Worm (Caenorhabditis elegans): ENCODE data around the gene T03F6.4.
A peak's percentile ranks its signal among the peaks of the same experiment; 100 is the strongest.

Gene T03F6.4

ce11 chrIII:13341275-13341626 is 44.7 kb upstream of the T03F6.4 start, which contains the start of gene nud-1:
Gene nud-1 (plus strand): TSS chrIII:13341527.
- TF ChIP-seq snpc-4 (tag; optimal IDR thresholded peaks at IDR 0.05) = no peak
- no peak for TF ChIP-seq R02D3.7 (tag; optimal IDR thresholded peaks at IDR 0.05)
- no peak for TF ChIP-seq fkh-10 (GFP tag; optimal IDR thresholded peaks at IDR 0.05)
- TF ChIP-seq elt-2 (tag; optimal IDR thresholded peaks at IDR 0.05) = no peak
- TF ChIP-seq ztf-4 (tag; optimal IDR thresholded peaks at IDR 0.05) = no peak
- no peak for TF ChIP-seq lin-39 (tag; optimal IDR thresholded peaks at IDR 0.05)

ce11 chrIII:13342079-13342734 is 43.7 kb upstream of the T03F6.4 start, which contains the start of gene dro-1:
Gene dro-1 (plus strand): TSS chrIII:13342684.
- no peak for TF ChIP-seq pqm-1 (tag; optimal IDR thresholded peaks at IDR 0.05)
- TF ChIP-seq aly-2 (tag; optimal IDR thresholded peaks at IDR 0.05) = no peak
- no peak for TF ChIP-seq nhr-76 (tag; optimal IDR thresholded peaks at IDR 0.05)
- TF ChIP-seq unc-39 (tag; optimal IDR thresholded peaks at IDR 0.05) = no peak
- no peak for TF ChIP-seq zag-1 (tag; optimal IDR thresholded peaks at IDR 0.05)
- no peak for TF ChIP-seq ceh-16 (tag; optimal IDR thresholded peaks at IDR 0.05)
- TF ChIP-seq nhr-23 (tag; optimal IDR thresholded peaks at IDR 0.05) = no peak

- TF ChIP-seq skn-1 (tag; optimal IDR thresholded peaks at IDR 0.05) = no peak
- no peak for TF ChIP-seq nhr-77 (tag; optimal IDR thresholded peaks at IDR 0.05)
- no peak for TF ChIP-seq fkh-10 (GFP tag; optimal IDR thresholded peaks at IDR 0.05)
- TF ChIP-seq pha-4 (tag; optimal IDR thresholded peaks at IDR 0.05) = no peak
- TF ChIP-seq nhr-237 (tag; optimal IDR thresholded peaks at IDR 0.05) = no peak
- no peak for TF ChIP-seq unc-39 (tag; optimal IDR thresholded peaks at IDR 0.05)
- TF ChIP-seq pqm-1 (tag; optimal IDR thresholded peaks at IDR 0.05) = no peak
- TF ChIP-seq ZK546.5 (tag; optimal IDR thresholded peaks at IDR 0.05) = no peak
- no peak for TF ChIP-seq ceh-16 (tag; optimal IDR thresholded peaks at IDR 0.05)
- TF ChIP-seq ceh-28 (tag; optimal IDR thresholded peaks at IDR 0.05) = no peak
- TF ChIP-seq unc-62 (GFP tag; optimal IDR thresholded peaks at IDR 0.05) = no peak
- no peak for TF ChIP-seq daf-12 (tag; optimal IDR thresholded peaks at IDR 0.05)
- no peak for TF ChIP-seq ztf-11 (tag; optimal IDR thresholded peaks at IDR 0.05)
- no peak for TF ChIP-seq elt-1 (tag; optimal IDR thresholded peaks at IDR 0.05)
- no peak for TF ChIP-seq sea-2 (GFP tag; optimal IDR thresholded peaks at IDR 0.05)
- no peak for TF ChIP-seq hmg-11 (tag; optimal IDR thresholded peaks at IDR 0.05)
- no peak for TF ChIP-seq nhr-43 (tag; optimal IDR thresholded peaks at IDR 0.05; ENCODE audit: poor library complexity, severe bottlenecking)
- TF ChIP-seq mml-1 (tag; optimal IDR thresholded peaks at IDR 0.05) = no peak
Observed at ce11 chrIII:13343117-13343516, 42.8 kb upstream of the T03F6.4 start, which contains the start of gene ife-1. Gene ife-1 (plus strand): TSS chrIII:13343417.

- TF ChIP-seq ceh-82 (tag; optimal IDR thresholded peaks at IDR 0.05) (no peak), nhr-237 (tag; optimal IDR thresholded peaks at IDR 0.05) (no peak), nfya-1 (tag; optimal IDR thresholded peaks at IDR 0.05; ENCODE audit: insufficient read depth) (no peak), lin-39 (tag; optimal IDR thresholded peaks at IDR 0.05) (no peak)
Observed at ce11 chrIII:13343562-13344139, 42.3 kb upstream of the T03F6.4 start.

- TF ChIP-seq elt-3 (tag; optimal IDR thresholded peaks at IDR 0.05) (no peak), nhr-76 (tag; optimal IDR thresholded peaks at IDR 0.05) (no peak), elt-1 (tag; optimal IDR thresholded peaks at IDR 0.05) (no peak), fos-1 (tag; optimal IDR thresholded peaks at IDR 0.05) (no peak), ceh-28 (tag; optimal IDR thresholded peaks at IDR 0.05) (no peak), nhr-237 (tag; optimal IDR thresholded peaks at IDR 0.05) (no peak), lin-15B (tag; optimal IDR thresholded peaks at IDR 0.05) (peak; percentile 0), ZK546.5 (tag; optimal IDR thresholded peaks at IDR 0.05) (no peak), nhr-11 (tag; optimal IDR thresholded peaks at IDR 0.05) (no peak), ceh-9 (tag; optimal IDR thresholded peaks at IDR 0.05) (no peak), elt-2 (tag; optimal IDR thresholded peaks at IDR 0.05) (peak; percentile 56), ztf-11 (tag; optimal IDR thresholded peaks at IDR 0.05) (no peak), skn-1 (tag; optimal IDR thresholded peaks at IDR 0.05) (peak; percentile 93), unc-39 (tag; optimal IDR thresholded peaks at IDR 0.05) (no peak), hmg-11 (tag; optimal IDR thresholded peaks at IDR 0.05) (peak; percentile 34), fkh-2 (tag; optimal IDR thresholded peaks at IDR 0.05) (no peak), pqm-1 (tag; optimal IDR thresholded peaks at IDR 0.05) (no peak), tbx-2 (tag; optimal IDR thresholded peaks at IDR 0.05) (no peak), zag-1 (tag; optimal IDR thresholded peaks at IDR 0.05) (no peak), nhr-67 (tag; optimal IDR thresholded peaks at IDR 0.05) (no peak), nfya-1 (tag; optimal IDR thresholded peaks at IDR 0.05; ENCODE audit: insufficient read depth) (peak; percentile 40), nhr-25 (tag; optimal IDR thresholded peaks at IDR 0.05) (peak; percentile 35), nhr-43 (tag; optimal IDR thresholded peaks at IDR 0.05; ENCODE audit: poor library complexity, severe bottlenecking) (no peak), unc-62 (GFP tag; optimal IDR thresholded peaks at IDR 0.05) (no peak), ceh-16 (tag; optimal IDR thresholded peaks at IDR 0.05) (no peak), lin-39 (tag; optimal IDR thresholded peaks at IDR 0.05) (no peak), mdl-1 (tag; optimal IDR thresholded peaks at IDR 0.05) (no peak), egl-5 (tag; optimal IDR thresholded peaks at IDR 0.05) (no peak), ceh-82 (tag; optimal IDR thresholded peaks at IDR 0.05) (no peak)
Observed at ce11 chrIII:13344538-13345136, 41.3 kb upstream of the T03F6.4 start, which contains the start of gene acaa-2. Gene acaa-2 (plus strand): TSS chrIII:13344937.
